Fruit fly (Drosophila melanogaster) whole organism, embryonic: ENCODE data around the gene Mical.
A peak's percentile ranks its signal among the peaks of the same experiment; 100 is the strongest.

ENCODE experiments used
- CG10274 ChIP-seq: fragments of 200-800 bp; sonication (Bioruptor generic); optimal IDR thresholded peaks from 3 replicates; lab custom pipeline; 2017; ENCODE audit warnings: missing biosample characterization, mild to moderate bottlenecking, missing genetic modification characterization
- CG10959 ChIP-seq: fragments of 200-800 bp; sonication (Bioruptor generic); IDR thresholded peaks from 2 replicates; pipeline ENCODE4 v1.3.6; 2022; ENCODE audit warnings: missing biosample characterization, missing genetic modification characterization
- CG11085 ChIP-seq: fragments of 200-800 bp; sonication (Bioruptor generic); IDR thresholded peaks from 2 replicates; pipeline ENCODE4 v1.3.6; 2022; ENCODE audit warnings: missing biosample characterization, missing genetic modification characterization
- CG11696 ChIP-seq: fragments of 200-800 bp; sonication (Bioruptor generic); IDR thresholded peaks from 2 replicates; pipeline ENCODE4 v1.3.6; 2022; ENCODE audit warnings: missing biosample characterization, missing genetic modification characterization
- CG1233 ChIP-seq: fragments of 200-800 bp; sonication (Bioruptor generic); optimal IDR thresholded peaks from 4 replicates; lab custom pipeline; 2018; ENCODE audit warnings: missing biosample characterization, mild to moderate bottlenecking, missing genetic modification characterization
- CG12744 ChIP-seq: fragments of 200-800 bp; sonication (Bioruptor generic); optimal IDR thresholded peaks from 2 replicates; lab custom pipeline; 2016; ENCODE audit warnings: missing biosample characterization, missing genetic modification characterization
- CG14050 ChIP-seq: fragments of 200-800 bp; sonication (Bioruptor generic); IDR thresholded peaks from 3 replicates; pipeline ENCODE4 v1.3.6; 2022; ENCODE audit warnings: missing biosample characterization, missing genetic modification characterization
- CG15073 ChIP-seq: fragments of 200-800 bp; sonication (Bioruptor generic); optimal IDR thresholded peaks from 2 replicates; lab custom pipeline; 2016; ENCODE audit warnings: missing biosample characterization, missing genetic modification characterization
- CG16779 ChIP-seq: fragments of 200-800 bp; sonication (Bioruptor generic); IDR thresholded peaks from 2 replicates; pipeline ENCODE4 v1.3.6; 2022; ENCODE audit warnings: missing biosample characterization, missing genetic modification characterization
- CG17186 ChIP-seq: fragments of 200-800 bp; sonication (Bioruptor generic); optimal IDR thresholded peaks from 3 replicates; lab custom pipeline; 2017; ENCODE audit warnings: missing biosample characterization, missing genetic modification reagents, missing genetic modification characterization
- CG18011 ChIP-seq: fragments of 200-800 bp; sonication (Bioruptor generic); optimal IDR thresholded peaks from 2 replicates; lab custom pipeline; 2017; ENCODE audit warnings: missing biosample characterization, missing genetic modification characterization, mild to moderate bottlenecking, moderate library complexity, missing genotype
- CG2120 ChIP-seq: fragments of 200-800 bp; sonication (Bioruptor generic); optimal IDR thresholded peaks from 3 replicates; lab custom pipeline; 2016; ENCODE audit warnings: missing biosample characterization, missing genetic modification characterization
- CG2199 ChIP-seq: fragments of 200-800 bp; sonication (Bioruptor generic); IDR thresholded peaks from 3 replicates; pipeline ENCODE4 v1.3.6; 2022; ENCODE audit warnings: missing biosample characterization, missing genetic modification characterization
- CG31224 ChIP-seq: fragments of 200-800 bp; sonication (Bioruptor generic); IDR thresholded peaks from 2 replicates; pipeline ENCODE4 v1.3.6; 2022; ENCODE audit warnings: missing biosample characterization, missing genetic modification characterization
- CG3847 ChIP-seq: fragments of 200-800 bp; sonication (Bioruptor generic); IDR thresholded peaks from 2 replicates; pipeline ENCODE4 v1.3.6; 2022; ENCODE audit warnings: missing biosample characterization, missing genetic modification characterization
- CG4328 ChIP-seq: fragments of 200-800 bp; sonication (Bioruptor generic); optimal IDR thresholded peaks from 3 replicates; lab custom pipeline; 2017; ENCODE audit warnings: missing biosample characterization, missing genetic modification reagents, missing genetic modification characterization
- CG6689 ChIP-seq: fragments of 200-800 bp; sonication (Bioruptor generic); IDR thresholded peaks from 2 replicates; pipeline ENCODE4 v1.3.6; 2022; ENCODE audit warnings: missing biosample characterization, missing genetic modification characterization
- CG7928 ChIP-seq: fragments of 200-800 bp; sonication (Bioruptor generic); optimal IDR thresholded peaks from 2 replicates; lab custom pipeline; 2017; ENCODE audit warnings: missing biosample characterization, mild to moderate bottlenecking, missing genetic modification characterization
- CG8281 ChIP-seq: fragments of 200-800 bp; sonication (Bioruptor generic); optimal IDR thresholded peaks from 2 replicates; lab custom pipeline; 2018; ENCODE audit warnings: missing biosample characterization, mild to moderate bottlenecking, missing genetic modification characterization, moderate library complexity
- CG8478 ChIP-seq: fragments of >200 bp; optimal IDR thresholded peaks from 2 replicates; lab custom pipeline; 2018
- CG8765 ChIP-seq: fragments of 200-800 bp; sonication (Bioruptor generic); IDR thresholded peaks from 2 replicates; pipeline ENCODE4 v1.3.6; 2022; ENCODE audit warnings: missing biosample characterization, missing genetic modification characterization
- CG9437 ChIP-seq: fragments of 200-800 bp; sonication (Bioruptor generic); optimal IDR thresholded peaks from 2 replicates; lab custom pipeline; 2018; ENCODE audit warnings: missing biosample characterization, mild to moderate bottlenecking, missing genetic modification characterization
- CHES-1-like ChIP-seq: fragments of 200-800 bp; sonication (Bioruptor generic); optimal IDR thresholded peaks from 2 replicates; lab custom pipeline; 2016; ENCODE audit warnings: missing biosample characterization, missing genetic modification characterization
- Camta ChIP-seq: fragments of 200-800 bp; sonication (Bioruptor generic); optimal IDR thresholded peaks from 2 replicates; lab custom pipeline; 2016; ENCODE audit warnings: missing biosample characterization, missing genetic modification characterization
- Dek ChIP-seq: fragments of 200-800 bp; sonication (Bioruptor generic); optimal IDR thresholded peaks from 3 replicates; lab custom pipeline; 2019; ENCODE audit warnings: missing biosample characterization, mild to moderate bottlenecking, missing genetic modification characterization, moderate library complexity
- Fer2 ChIP-seq: fragments of 200-800 bp; sonication (Bioruptor generic); optimal IDR thresholded peaks from 2 replicates; lab custom pipeline; 2018; ENCODE audit warnings: missing biosample characterization, mild to moderate bottlenecking, missing genetic modification characterization, moderate library complexity
- HmgD ChIP-seq: fragments of 200-800 bp; sonication (Bioruptor generic); optimal IDR thresholded peaks from 3 replicates; lab custom pipeline; 2016; ENCODE audit warnings: missing biosample characterization, missing genetic modification characterization
- Max ChIP-seq: fragments of 200-800 bp; sonication (Bioruptor generic); optimal IDR thresholded peaks from 2 replicates; lab custom pipeline; 2016; ENCODE audit warnings: missing biosample characterization, mild to moderate bottlenecking, missing genetic modification characterization
- Optix ChIP-seq: fragments of 200-800 bp; sonication (Bioruptor generic); IDR thresholded peaks from 3 replicates; pipeline ENCODE4 v1.3.6; 2022; ENCODE audit warnings: missing biosample characterization, missing genetic modification characterization
- Sox102F ChIP-seq: fragments of 200-800 bp; sonication (Bioruptor generic); optimal IDR thresholded peaks from 2 replicates; lab custom pipeline; 2018; ENCODE audit warnings: missing biosample characterization, mild to moderate bottlenecking, missing genetic modification characterization, moderate library complexity
- Sry-β ChIP-seq: fragments of 200-800 bp; sonication (Bioruptor generic); optimal IDR thresholded peaks from 2 replicates; lab custom pipeline; 2018; ENCODE audit warnings: missing biosample characterization, mild to moderate bottlenecking, missing genetic modification characterization, moderate library complexity
- Xrp1 ChIP-seq: fragments of 200-800 bp; sonication (Bioruptor generic); IDR thresholded peaks from 2 replicates; pipeline ENCODE4 v1.3.6; 2022; ENCODE audit warnings: missing biosample characterization, missing genetic modification characterization
- dm ChIP-seq: fragments of 200-800 bp; sonication (Bioruptor generic); optimal IDR thresholded peaks from 3 replicates; lab custom pipeline; 2016; ENCODE audit warnings: missing biosample characterization, missing genetic modification characterization
- esg ChIP-seq: fragments of 200-800 bp; sonication (Bioruptor generic); conservative IDR thresholded peaks from 2 replicates; pipeline ENCODE4 v1.3.6; 2022; ENCODE audit warnings: missing biosample characterization, missing genetic modification characterization
- fru ChIP-seq: fragments of >200 bp; optimal IDR thresholded peaks from 2 replicates; lab custom pipeline; 2017
- gro ChIP-seq: fragments of 200-800 bp; sonication (Bioruptor generic); optimal IDR thresholded peaks from 2 replicates; lab custom pipeline; 2016; ENCODE audit warnings: missing biosample characterization, missing genetic modification characterization
- gsb-n ChIP-seq: fragments of 200-800 bp; sonication (Bioruptor generic); optimal IDR thresholded peaks from 3 replicates; lab custom pipeline; 2018; ENCODE audit warnings: missing biosample characterization, mild to moderate bottlenecking, missing genetic modification characterization
- h ChIP-seq: fragments of >200 bp; optimal IDR thresholded peaks from 2 replicates; lab custom pipeline; 2017
- hb ChIP-seq: fragments of 200-800 bp; sonication (Bioruptor generic); IDR thresholded peaks from 3 replicates; pipeline ENCODE4 v1.3.6; 2022; ENCODE audit warnings: missing biosample characterization, missing genetic modification characterization; ENCODE audit not compliant: partially characterized antibody
- jumu ChIP-seq: fragments of 200-800 bp; sonication (Bioruptor generic); optimal IDR thresholded peaks from 3 replicates; lab custom pipeline; 2016; ENCODE audit warnings: missing biosample characterization, missing genetic modification characterization
- klu ChIP-seq: fragments of 200-800 bp; sonication (Bioruptor generic); IDR thresholded peaks from 2 replicates; pipeline ENCODE4 v1.3.6; 2022; ENCODE audit warnings: missing biosample characterization, missing genetic modification characterization
- lov ChIP-seq, 2 experiments: fragments of 200-800 bp in 1 of 2; fragments of >200 bp in 1 of 2; sonication (Bioruptor generic) in 1 of 2; IDR thresholded peaks in 1 of 2; optimal IDR thresholded peaks in 1 of 2; 2 replicates in 1 of 2; 3 replicates in 1 of 2; pipeline versions ENCODE4 v1.3.6 to Lab custom; 2017 to 2022; ENCODE audit warnings: missing biosample characterization in 1 of 2, missing genetic modification characterization in 1 of 2
- mam ChIP-seq: fragments of 200-800 bp; sonication (Bioruptor generic); optimal IDR thresholded peaks from 3 replicates; lab custom pipeline; 2016; ENCODE audit warnings: missing biosample characterization, missing genetic modification characterization
- odd ChIP-seq: fragments of 200-800 bp; sonication (Bioruptor generic); optimal IDR thresholded peaks from 2 replicates; lab custom pipeline; 2017; ENCODE audit warnings: missing biosample characterization, mild to moderate bottlenecking, missing genetic modification characterization
- phol ChIP-seq: fragments of 200-800 bp; sonication (Bioruptor generic); optimal IDR thresholded peaks from 3 replicates; lab custom pipeline; 2018; ENCODE audit warnings: missing biosample characterization, mild to moderate bottlenecking, missing genetic modification characterization, moderate library complexity
- pum ChIP-seq: fragments of 200-800 bp; sonication (Bioruptor generic); optimal IDR thresholded peaks from 2 replicates; lab custom pipeline; 2016; ENCODE audit warnings: missing biosample characterization, missing genetic modification characterization
- ranshi ChIP-seq: fragments of 200-800 bp; sonication (Bioruptor generic); IDR thresholded peaks from 2 replicates; pipeline ENCODE4 v1.3.6; 2022; ENCODE audit warnings: missing biosample characterization, missing genetic modification characterization
- tio ChIP-seq: fragments of 200-800 bp; sonication (Bioruptor generic); optimal IDR thresholded peaks from 2 replicates; lab custom pipeline; 2017; ENCODE audit warnings: missing biosample characterization, missing genetic modification characterization, inconsistent platforms
- toy ChIP-seq: fragments of 200-800 bp; sonication (Bioruptor generic); IDR thresholded peaks from 2 replicates; pipeline ENCODE4 v1.3.6; 2022; ENCODE audit warnings: missing biosample characterization, missing genetic modification characterization
- tup ChIP-seq: fragments of 200-800 bp; sonication (Bioruptor generic); optimal IDR thresholded peaks from 2 replicates; lab custom pipeline; 2016; ENCODE audit warnings: missing biosample characterization, mild to moderate bottlenecking, missing genetic modification characterization, moderate library complexity

The Mical gene

DNA sequence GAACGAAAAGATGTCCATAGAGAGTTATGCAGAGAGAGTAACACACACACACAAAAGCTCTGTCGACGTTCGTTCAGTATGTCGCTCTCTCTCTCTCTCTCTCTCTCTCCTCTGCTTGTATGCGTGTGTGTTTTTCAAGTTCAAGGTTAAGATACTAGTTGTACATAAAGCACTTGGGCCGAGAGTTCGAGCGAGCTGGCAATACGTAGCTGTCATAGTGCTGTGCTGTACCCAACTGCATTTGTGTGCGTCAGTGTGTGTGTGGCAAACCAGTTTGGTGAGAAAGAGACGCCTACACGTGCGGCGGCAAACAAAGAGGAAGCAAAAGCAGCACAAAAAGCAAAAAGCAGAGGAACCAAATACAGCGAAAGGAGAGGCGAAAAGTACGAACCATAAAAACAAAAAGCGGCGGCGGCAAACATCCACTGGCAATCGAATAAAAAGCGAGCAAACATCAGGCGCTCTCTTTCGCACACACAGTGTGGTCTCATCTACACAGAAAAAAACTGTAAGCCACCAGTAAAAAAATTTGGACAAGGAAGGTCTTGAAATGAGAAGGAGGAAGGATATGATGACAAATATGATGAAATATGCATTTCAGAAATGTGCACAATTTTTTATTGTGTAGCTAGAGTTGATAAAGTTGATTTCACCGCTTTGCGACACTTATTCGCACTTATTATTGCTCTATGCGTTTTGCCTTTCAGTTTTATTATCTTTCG lies 44.7 kb upstream of the Mical start (continued):
- TF ChIP-seq CG11085 (GFP tag; lab: Robert Waterston, UW) (no peak; the same call in 1 of the 2 replicates), HmgD (GFP tag; lab: Kevin White, UChicago) (peak; percentile 28), Fer2 (tag; lab: Kevin White, UChicago) (no peak), Sox102F (peak; percentile 68), CHES-1-like (GFP tag; lab: Kevin White, UChicago) (peak; percentile 67), CG12744 (GFP tag; lab: Kevin White, UChicago) (no peak), CG6689 (GFP tag; lab: Robert Waterston, UW) (peak; percentile 78), CG2120 (GFP tag; lab: Kevin White, UChicago) (peak; percentile 85), CG7928 (GFP tag; lab: Kevin White, UChicago) (no peak), CG11696 (GFP tag; lab: Robert Waterston, UW) (peak; percentile 53; the same call in 1 of the 2 replicates), ranshi (GFP tag; lab: Robert Waterston, UW) (peak; percentile 70; the same call in 1 of the 2 replicates), CG8281 (tag; lab: Kevin White, UChicago) (no peak), mam (GFP tag; lab: Kevin White, UChicago) (peak; percentile 78), Xrp1 (GFP tag; lab: Robert Waterston, UW) (peak; percentile 74), CG17186 (GFP tag; lab: Kevin White, UChicago) (no peak), klu (GFP tag; lab: Robert Waterston, UW) (peak; percentile 60), lov (optimal IDR thresholded peaks at IDR 0.05; lab: Kevin White, UChicago) (no peak), lov (GFP tag; IDR thresholded peaks at IDR 0.05; lab: Robert Waterston, UW) (no peak), odd (GFP tag; lab: Kevin White, UChicago) (no peak), esg (GFP tag; lab: Robert Waterston, UW) (no peak; the same call in 1 of the 2 replicates), Camta (GFP tag; lab: Kevin White, UChicago) (peak; percentile 73), CG9437 (GFP tag; lab: Kevin White, UChicago) (no peak), jumu (GFP tag; lab: Kevin White, UChicago) (peak; percentile 68), hb (GFP tag; lab: Robert Waterston, UW) (no peak), CG1233 (GFP tag; lab: Kevin White, UChicago) (peak; percentile 29), CG10274 (GFP tag; lab: Kevin White, UChicago) (no peak), CG4328 (GFP tag; lab: Kevin White, UChicago) (no peak), Max (GFP tag; lab: Kevin White, UChicago) (peak; percentile 50), Optix (peak; percentile 51; the same call in 1 of the 3 replicates), CG3847 (peak; percentile 51), CG31224 (GFP tag; lab: Robert Waterston, UW) (peak; percentile 32; the same call in 1 of the 2 replicates), fru (no peak), phol (tag; lab: Kevin White, UChicago) (peak; percentile 73), pum (GFP tag; lab: Kevin White, UChicago) (peak; percentile 41), CG18011 (GFP tag; lab: Kevin White, UChicago) (peak; percentile 60), Sry-β (GFP tag; lab: Kevin White, UChicago) (no peak), CG14050 (GFP tag; lab: Robert Waterston, UW) (peak; percentile 39; the same call in 2 of the 3 replicates), CG8765 (peak; percentile 57; the same call in 1 of the 2 replicates), tup (GFP tag; lab: Kevin White, UChicago) (no peak), Dek (tag; lab: Kevin White, UChicago) (peak; percentile 59), tio (peak; percentile 64), gsb-n (tag; lab: Kevin White, UChicago) (no peak), dm (GFP tag; lab: Kevin White, UChicago) (peak; percentile 32), CG8478 (lab: Kevin White, UChicago) (peak; percentile 96), gro (peak; percentile 80), h (lab: Kevin White, UChicago) (no peak), toy (GFP tag; lab: Robert Waterston, UW) (peak; percentile 37; the same call in 1 of the 2 replicates), CG15073 (GFP tag; lab: Kevin White, UChicago) (no peak), CG10959 (GFP tag; lab: Robert Waterston, UW) (no peak), CG16779 (GFP tag; lab: Robert Waterston, UW) (0 out of 2 replicates have a peak, but pooled peaks have one; percentile 56), CG2199 (GFP tag; lab: Robert Waterston, UW) (0 out of 3 replicates have a peak, but pooled peaks have one; percentile 33)
